Worm (Caenorhabditis elegans): Measurements from ENCODE around the gene act-2.

The act-2 gene

DNA sequence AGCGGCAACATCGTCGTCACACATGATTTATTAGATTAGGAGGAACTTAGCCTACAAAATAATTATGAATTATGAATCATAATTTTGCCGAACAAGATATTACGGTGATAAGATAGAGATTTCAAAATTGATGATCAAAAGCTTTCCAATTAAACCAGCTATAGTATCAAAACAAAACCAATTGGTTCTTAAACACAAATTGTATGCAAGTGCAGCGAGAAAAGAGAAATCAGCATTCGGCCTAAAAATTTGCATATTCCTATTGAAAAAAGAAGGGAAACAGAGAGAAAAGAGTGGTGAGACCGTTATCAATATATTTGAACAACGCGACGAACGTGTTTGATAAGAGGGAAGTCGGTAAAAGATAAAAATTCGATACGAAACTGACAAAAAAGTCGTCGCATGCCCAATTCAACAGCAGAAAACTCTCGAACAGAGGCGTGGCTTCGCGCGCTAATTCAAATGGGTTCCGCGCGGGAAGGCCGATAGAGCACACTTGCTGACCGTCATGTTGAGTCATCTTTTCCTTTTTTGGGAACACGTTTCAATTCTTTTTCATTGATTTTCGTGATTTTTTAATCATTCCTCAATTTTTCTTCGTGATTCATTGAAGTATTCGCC is at the start of gene act-2:
TSS of gene act-2 (minus strand) at position 51 of the 621 bp plus-strand sequence.
- 0 out of 2 replicates have a peak, but pooled peaks have one; percentile 39 for TF ChIP-seq Y79H2A.3 (GFP tag; conservative IDR thresholded peaks at IDR 0.05)
- TF ChIP-seq ztf-6 (GFP tag; IDR thresholded peaks at IDR 0.05), result no peak
- TF ChIP-seq egl-44 (GFP tag; IDR thresholded peaks at IDR 0.05), result no peak
- TF ChIP-seq sdz-38 (tag; optimal IDR thresholded peaks at IDR 0.05), result no peak
- TF ChIP-seq mel-28 (tag; optimal IDR thresholded peaks at IDR 0.05; ENCODE audit: borderline replicate concordance), result no peak
- TF ChIP-seq tlf-1 (GFP tag; optimal IDR thresholded peaks at IDR 0.05), result peak; percentile 55
- TF ChIP-seq ztf-26 (tag; optimal IDR thresholded peaks at IDR 0.05), result peak; percentile 55
- no peak for TF ChIP-seq ZK185.1 (tag; optimal IDR thresholded peaks at IDR 0.05; ENCODE audit: poor library complexity, severe bottlenecking)
- TF ChIP-seq zfh-2 (GFP tag; conservative IDR thresholded peaks at IDR 0.05), result no peak
- TF ChIP-seq attf-3 (GFP tag; conservative IDR thresholded peaks at IDR 0.05), result no peak
- TF ChIP-seq F52B5.7 (tag; optimal IDR thresholded peaks at IDR 0.05), result no peak
- TF ChIP-seq unc-62 (GFP tag; optimal IDR thresholded peaks at IDR 0.05), result no peak
- TF ChIP-seq fkh-3 (tag; optimal IDR thresholded peaks at IDR 0.05), result no peak
- TF ChIP-seq somi-1 (GFP tag; optimal IDR thresholded peaks at IDR 0.05), result no peak
- TF ChIP-seq ccch-3 (GFP tag; optimal IDR thresholded peaks at IDR 0.05), result no peak
- peak; percentile 69 for TF ChIP-seq F33H1.4 (GFP tag; IDR thresholded peaks at IDR 0.05)
- no peak for TF ChIP-seq F55B11.4 (tag; optimal IDR thresholded peaks at IDR 0.05; ENCODE audit: borderline replicate concordance, insufficient read depth)
- peak; percentile 22 for TF ChIP-seq F23B12.7 (tag; optimal IDR thresholded peaks at IDR 0.05; ENCODE audit: insufficient read depth)
- peak; percentile 76 for TF ChIP-seq snpc-1.3 (tag; optimal IDR thresholded peaks at IDR 0.05; ENCODE audit: insufficient read depth)
- TF ChIP-seq F49E8.2 (tag; optimal IDR thresholded peaks at IDR 0.05; ENCODE audit: insufficient read depth), result peak; percentile 82
- TF ChIP-seq Y95B8A.8 (GFP tag; IDR thresholded peaks at IDR 0.05), result peak; percentile 74
- TF ChIP-seq madf-10 (tag; optimal IDR thresholded peaks at IDR 0.05), result no peak
- no peak for TF ChIP-seq F22D6.2 (tag; optimal IDR thresholded peaks at IDR 0.05)
- no peak for TF ChIP-seq sptf-2 (GFP tag; optimal IDR thresholded peaks at IDR 0.05)
- peak; percentile 54 to 72 (median 65) for TF ChIP-seq lin-35 (GFP tag; optimal IDR thresholded peaks at IDR 0.05)
- no peak for TF ChIP-seq ama-1 (optimal IDR thresholded peaks at IDR 0.05)
- TF ChIP-seq ama-1 (GFP tag; optimal IDR thresholded peaks at IDR 0.05), result no peak
- no peak for TF ChIP-seq mxl-1 (tag; optimal IDR thresholded peaks at IDR 0.05)
- no peak for TF ChIP-seq aptf-3 (GFP tag; IDR thresholded peaks at IDR 0.05)
- TF ChIP-seq T07F8.4 (tag; optimal IDR thresholded peaks at IDR 0.05), result no peak
- TF ChIP-seq gei-17 (GFP tag; optimal IDR thresholded peaks at IDR 0.05), result no peak
- no peak for TF ChIP-seq ztf-18 (tag; optimal IDR thresholded peaks at IDR 0.05)
- no peak for TF ChIP-seq B0261.1 (tag; optimal IDR thresholded peaks at IDR 0.05)
- no peak for TF ChIP-seq zim-3 (tag; optimal IDR thresholded peaks at IDR 0.05)
- no peak for TF ChIP-seq cebp-1 (GFP tag; IDR thresholded peaks at IDR 0.05)
- no peak for TF ChIP-seq cebp-1 (tag; optimal IDR thresholded peaks at IDR 0.05)
- TF ChIP-seq nhr-90 (tag; optimal IDR thresholded peaks at IDR 0.05), result no peak
- peak; percentile 91 for TF ChIP-seq D2030.7 (GFP tag; IDR thresholded peaks at IDR 0.05)
- peak; percentile 83 for TF ChIP-seq snpc-3.4 (tag; optimal IDR thresholded peaks at IDR 0.05)
- TF ChIP-seq nhr-27 (tag; optimal IDR thresholded peaks at IDR 0.05), result no peak
- TF ChIP-seq F57A8.1 (GFP tag; optimal IDR thresholded peaks at IDR 0.05), result no peak
- peak; percentile 22 for TF ChIP-seq athp-1 (tag; optimal IDR thresholded peaks at IDR 0.05)
- TF ChIP-seq hsf-1 (GFP tag; IDR thresholded peaks at IDR 0.05), result peak; percentile 99
- no peak for TF ChIP-seq dpff-1 (tag; optimal IDR thresholded peaks at IDR 0.05)
- TF ChIP-seq ceh-100 (GFP tag; IDR thresholded peaks at IDR 0.05), result peak; percentile 64
- no peak for TF ChIP-seq lsy-27 (tag; optimal IDR thresholded peaks at IDR 0.05; ENCODE audit: borderline replicate concordance, insufficient read depth)
- TF ChIP-seq ets-4 (GFP tag; optimal IDR thresholded peaks at IDR 0.05), result no peak
- no peak for TF ChIP-seq mes-4 (tag; optimal IDR thresholded peaks at IDR 0.05)

Data from whole organism, young adult.